Worm (Caenorhabditis elegans) whole organism, L4 larva: ENCODE data around the gene deg-3.

Experiments used
- F49E8.2 ChIP-seq: sonication (generic microtip); optimal IDR thresholded peaks from 2 replicates; lab custom pipeline; 2016; ENCODE audit warnings: missing compliant biosample characterization, mild to moderate bottlenecking, missing genetic modification characterization, borderline replicate concordance
- Y105C5A.15 ChIP-seq: fragments of 200-800 bp; sonication (Bioruptor generic); IDR thresholded peaks from 2 replicates; pipeline ENCODE4 v1.3.6; 2022; ENCODE audit warnings: missing genetic modification characterization, missing compliant biosample characterization
- Y48G9A.11 ChIP-seq: fragments of 200-800 bp; sonication (Bioruptor generic); IDR thresholded peaks from 2 replicates; pipeline ENCODE4 v1.3.6; 2022; ENCODE audit warnings: missing genetic modification reagents, missing genetic modification characterization, missing compliant biosample characterization
- Y75B8A.6 ChIP-seq: fragments of 200-800 bp; sonication (Bioruptor generic); IDR thresholded peaks from 2 replicates; pipeline ENCODE4 v1.3.6; 2022; ENCODE audit warnings: missing genetic modification reagents, missing genetic modification characterization, missing compliant biosample characterization
- aha-1 ChIP-seq: fragments of 150-350 bp; peaks from one replicate; lab custom pipeline; 2014; ENCODE audit warnings: missing biosample characterization, missing genetic modification characterization
- attf-4 ChIP-seq: sonication (generic microtip); optimal IDR thresholded peaks from 3 replicates; lab custom pipeline; 2017; ENCODE audit warnings: missing biosample characterization, missing genetic modification characterization
- cey-2 ChIP-seq: sonication (generic microtip); optimal IDR thresholded peaks from 3 replicates; lab custom pipeline; 2017; ENCODE audit warnings: missing genetic modification characterization, mild to moderate bottlenecking, missing compliant biosample characterization, antibody characterized with exemption, borderline replicate concordance; ENCODE audit not compliant: insufficient read depth
- dmd-6 ChIP-seq: fragments of 200-800 bp; sonication (Bioruptor generic); IDR thresholded peaks from 2 replicates; pipeline ENCODE4 v1.3.6; 2022; ENCODE audit warnings: missing genetic modification reagents, missing genetic modification characterization, missing compliant biosample characterization
- dmd-9 ChIP-seq: fragments of 200-800 bp; sonication (Bioruptor generic); IDR thresholded peaks from 2 replicates; pipeline ENCODE4 v1.3.6; 2022; ENCODE audit warnings: missing genetic modification reagents, missing genetic modification characterization, missing compliant biosample characterization
- egl-27 ChIP-seq: sonication (generic microtip); optimal IDR thresholded peaks from 3 replicates; lab custom pipeline; 2017; ENCODE audit warnings: missing biosample characterization, missing genetic modification reagents, missing genetic modification characterization
- egl-43 ChIP-seq: fragments of 200-800 bp; sonication (Bioruptor generic); IDR thresholded peaks from 2 replicates; pipeline ENCODE4 v1.3.6; 2022; ENCODE audit warnings: missing genetic modification reagents, missing genetic modification characterization, missing compliant biosample characterization
- fkh-10 ChIP-seq: fragments of 150-350 bp; optimal IDR thresholded peaks from 2 replicates; lab custom pipeline; 2014; ENCODE audit warnings: missing biosample characterization, missing genetic modification reagents, missing genetic modification characterization
- hif-1 ChIP-seq, 2 experiments: sonication (generic microtip); optimal IDR thresholded peaks; 2 replicates each; lab custom pipeline; 2016 to 2017; ENCODE audit warnings: missing compliant biosample characterization in 2 of 2, missing genetic modification characterization in 2 of 2, missing genetic modification reagents in 2 of 2, missing genotype in 2 of 2, mild to moderate bottlenecking in 1 of 2
- hlh-11 ChIP-seq: fragments of 200-800 bp; sonication (Bioruptor generic); optimal IDR thresholded peaks from 2 replicates; lab custom pipeline; 2018; ENCODE audit warnings: mild to moderate bottlenecking, missing genetic modification characterization, missing compliant biosample characterization
- jun-1 ChIP-seq: fragments of 150-350 bp; optimal IDR thresholded peaks from 2 replicates; lab custom pipeline; 2014; ENCODE audit warnings: missing biosample characterization, missing genetic modification reagents, missing genetic modification characterization
- lin-1 ChIP-seq: fragments of 200-800 bp; sonication (Bioruptor generic); IDR thresholded peaks from 2 replicates; pipeline ENCODE4 v1.3.6; 2022; ENCODE audit warnings: missing genetic modification reagents, missing genetic modification characterization, missing compliant biosample characterization
- lin-29 ChIP-seq: fragments of 200-800 bp; sonication (Bioruptor generic); IDR thresholded peaks from 2 replicates; pipeline ENCODE4 v1.3.6; 2022; ENCODE audit warnings: missing genetic modification reagents, missing genetic modification characterization, missing compliant biosample characterization
- lsy-2 ChIP-seq, 2 experiments: fragments of 150-350 bp in 1 of 2; sonication (generic microtip) in 1 of 2; optimal IDR thresholded peaks; 2 replicates each; lab custom pipeline; 2014 to 2017; ENCODE audit warnings: missing biosample characterization in 2 of 2, missing genetic modification characterization in 2 of 2
- madf-5 ChIP-seq, 2 experiments: fragments of 200-800 bp; sonication (Bioruptor generic); IDR thresholded peaks; 2 replicates each; pipeline ENCODE4 v1.3.6; 2022; ENCODE audit warnings: missing compliant biosample characterization in 2 of 2, missing genetic modification characterization in 2 of 2
- madf-9 ChIP-seq: fragments of 200-800 bp; sonication (Bioruptor generic); conservative IDR thresholded peaks from 2 replicates; pipeline ENCODE4 v1.3.6; 2022; ENCODE audit warnings: missing genetic modification reagents, missing genetic modification characterization, missing compliant biosample characterization
- mxl-2 ChIP-seq: fragments of 200-800 bp; sonication (Bioruptor generic); conservative IDR thresholded peaks from 2 replicates; pipeline ENCODE4 v1.3.6; 2022; ENCODE audit warnings: missing genetic modification reagents, missing genetic modification characterization, missing compliant biosample characterization
- set-16 ChIP-seq: fragments of 200-800 bp; sonication (Bioruptor generic); IDR thresholded peaks from 2 replicates; pipeline ENCODE4 v1.3.6; 2022; ENCODE audit warnings: missing genetic modification reagents, missing genetic modification characterization, missing compliant biosample characterization
- snpc-1.2 ChIP-seq: fragments of 200-800 bp; sonication (Bioruptor generic); IDR thresholded peaks from 2 replicates; pipeline ENCODE4 v1.3.6; 2022; ENCODE audit warnings: missing genetic modification reagents, missing genetic modification characterization, missing compliant biosample characterization
- tag-97 ChIP-seq: fragments of 200-800 bp; sonication (Bioruptor generic); IDR thresholded peaks from 2 replicates; pipeline ENCODE4 v1.3.6; 2022; ENCODE audit warnings: missing genetic modification characterization, missing compliant biosample characterization
- tra-1 ChIP-seq: fragments of 200-800 bp; sonication (Bioruptor generic); IDR thresholded peaks from 2 replicates; pipeline ENCODE4 v1.3.6; 2022; ENCODE audit warnings: missing genetic modification reagents, missing genetic modification characterization, missing compliant biosample characterization
- unc-130 ChIP-seq: sonication (generic microtip); optimal IDR thresholded peaks from 2 replicates; lab custom pipeline; 2016; ENCODE audit warnings: missing genetic modification reagents, missing genetic modification characterization, missing compliant biosample characterization
- zfp-3 ChIP-seq: fragments of 200-800 bp; sonication (Bioruptor generic); conservative IDR thresholded peaks from 2 replicates; pipeline ENCODE4 v1.3.6; 2022; ENCODE audit warnings: missing genetic modification reagents, missing genetic modification characterization, missing compliant biosample characterization
- zip-11 ChIP-seq: fragments of 200-800 bp; sonication (Bioruptor generic); IDR thresholded peaks from 2 replicates; pipeline ENCODE4 v1.3.6; 2022; ENCODE audit warnings: missing genetic modification characterization, missing compliant biosample characterization
- ztf-11 ChIP-seq: fragments of 150-350 bp; optimal IDR thresholded peaks from 2 replicates; lab custom pipeline; 2014; ENCODE audit warnings: missing biosample characterization, missing genetic modification characterization

Gene deg-3

DNA sequence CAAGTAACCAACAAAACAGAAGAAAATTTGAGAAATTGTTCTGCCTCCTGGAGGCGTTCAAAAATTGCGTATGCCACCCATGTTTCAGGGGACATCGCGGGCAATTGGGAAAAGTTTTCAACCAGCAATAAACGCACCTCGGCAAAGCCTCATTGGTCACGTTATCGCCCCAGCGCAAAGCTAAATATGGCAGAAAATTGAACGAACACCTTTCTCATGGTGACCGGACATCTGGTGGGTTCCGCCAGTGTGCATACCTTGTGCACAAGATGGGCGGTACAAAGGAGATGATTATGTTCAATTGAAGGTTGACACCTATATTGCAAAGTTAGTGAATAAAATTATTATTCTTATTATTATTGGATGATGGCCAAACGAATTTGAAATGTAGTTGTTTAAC lies 23.9 kb downstream of the deg-3 start:
- TF ChIP-seq Y48G9A.11 (GFP tag; lab: Robert Waterston, UW), result 0 out of 2 replicates have a peak, but pooled peaks have one; percentile 36

DNA sequence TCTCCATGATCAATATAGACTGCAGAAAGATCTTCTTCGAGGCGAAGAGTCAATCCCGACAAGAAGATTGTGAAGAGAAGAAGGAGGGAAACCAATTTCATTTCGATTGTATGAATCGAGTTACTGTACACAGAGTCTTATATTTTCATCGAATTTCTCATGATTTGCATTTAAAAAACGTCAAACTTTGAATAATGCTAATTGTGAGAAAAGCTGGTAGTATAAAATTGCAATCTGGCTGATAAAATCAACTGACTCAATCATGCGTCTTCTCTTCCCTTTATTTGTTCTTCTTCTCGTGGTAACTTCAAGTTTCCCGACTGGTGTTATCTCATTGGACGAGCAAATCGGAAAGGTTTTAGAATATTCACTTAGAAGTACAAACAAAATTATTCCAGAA lies 24.6 kb downstream of the deg-3 start, which contains the start of the genes K03B8.11 and K03B8.14:
Gene K03B8.11, minus strand, starts transcription at position 101 of the 400 bp plus-strand sequence.
Gene K03B8.14, plus strand, starts transcription at position 110 of the 400 bp plus-strand sequence.
- TF ChIP-seq aha-1 (tag; lab: Kevin White, UChicago) (peak; percentile 31), tra-1 (GFP tag; lab: Robert Waterston, UW) (no peak)

DNA sequence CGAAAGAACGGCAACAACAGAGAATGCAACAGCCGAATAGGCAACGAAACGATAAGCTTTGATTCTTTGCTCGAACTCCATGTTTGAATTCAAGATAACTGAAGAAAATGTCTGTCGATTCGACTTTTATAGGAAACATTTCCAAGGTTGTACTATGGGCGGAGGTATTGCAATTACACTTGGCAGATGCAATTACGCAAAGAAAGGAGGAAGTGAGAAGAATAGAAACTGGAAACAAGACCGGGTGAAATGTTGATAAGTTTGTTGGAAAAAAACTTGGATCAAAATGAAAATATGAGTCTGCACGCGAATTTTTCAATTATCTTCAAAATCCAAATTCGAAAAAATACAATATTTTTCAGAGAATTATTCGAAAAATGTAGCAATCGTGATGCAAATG lies 25.2 kb downstream of the deg-3 start, which contains the start of gene col-155:
Gene col-155, minus strand, starts transcription at position 101 of the 400 bp plus-strand sequence.
- no peak for TF ChIP-seq unc-130 (GFP tag; lab: Kevin White, UChicago)
- TF ChIP-seq zfp-3 (GFP tag; lab: Robert Waterston, UW), result no peak
- no peak for TF ChIP-seq attf-4
- no peak for TF ChIP-seq cey-2 (tag; lab: Kevin White, UChicago)
- no peak for TF ChIP-seq dmd-6 (GFP tag; lab: Robert Waterston, UW)
- no peak for TF ChIP-seq snpc-1.2
- no peak for TF ChIP-seq hlh-11 (tag; lab: Kevin White, UChicago)
- TF ChIP-seq Y75B8A.6 (GFP tag; lab: Robert Waterston, UW), result no peak
- TF ChIP-seq fkh-10 (GFP tag; lab: Kevin White, UChicago), result no peak

DNA sequence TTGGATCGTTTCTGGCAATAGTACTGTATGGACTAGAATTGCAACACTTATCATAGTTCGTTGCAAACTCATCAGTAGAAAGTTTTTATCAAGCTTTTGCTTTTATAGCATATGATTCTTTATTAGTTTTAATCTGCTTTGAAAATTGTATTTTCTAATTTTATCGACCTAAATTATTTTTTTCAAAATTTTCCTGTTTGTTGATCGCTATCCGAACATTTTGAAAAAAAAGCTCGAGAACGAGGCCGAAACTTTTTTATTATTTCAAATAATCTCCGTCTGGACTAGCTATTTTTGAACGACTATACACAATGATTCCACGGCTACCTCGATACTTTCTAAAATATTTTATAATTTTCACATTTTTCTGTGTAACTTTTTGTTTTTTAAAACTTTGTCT lies 28.5 kb downstream of the deg-3 start, which contains the start of gene F55C10.4:
Gene F55C10.4, plus strand, starts transcription at position 301 of the 400 bp plus-strand sequence.
- TF ChIP-seq egl-43 (GFP tag; lab: Robert Waterston, UW), result no peak
- no peak for TF ChIP-seq Y105C5A.15 (GFP tag; lab: Robert Waterston, UW)
- no peak for TF ChIP-seq fkh-10 (GFP tag; lab: Kevin White, UChicago)
- TF ChIP-seq jun-1 (tag; lab: Kevin White, UChicago), result no peak
- no peak for TF ChIP-seq hif-1 (tag; optimal IDR thresholded peaks at IDR 0.05; lab: Kevin White, UChicago)
- TF ChIP-seq lin-1, result no peak
- no peak for TF ChIP-seq ztf-11 (tag; lab: Kevin White, UChicago)
- TF ChIP-seq mxl-2 (GFP tag; lab: Robert Waterston, UW), result no peak
- no peak for TF ChIP-seq attf-4
- TF ChIP-seq dmd-9 (GFP tag; lab: Robert Waterston, UW), result no peak
- TF ChIP-seq, all 104 proteins: peak for 0

DNA sequence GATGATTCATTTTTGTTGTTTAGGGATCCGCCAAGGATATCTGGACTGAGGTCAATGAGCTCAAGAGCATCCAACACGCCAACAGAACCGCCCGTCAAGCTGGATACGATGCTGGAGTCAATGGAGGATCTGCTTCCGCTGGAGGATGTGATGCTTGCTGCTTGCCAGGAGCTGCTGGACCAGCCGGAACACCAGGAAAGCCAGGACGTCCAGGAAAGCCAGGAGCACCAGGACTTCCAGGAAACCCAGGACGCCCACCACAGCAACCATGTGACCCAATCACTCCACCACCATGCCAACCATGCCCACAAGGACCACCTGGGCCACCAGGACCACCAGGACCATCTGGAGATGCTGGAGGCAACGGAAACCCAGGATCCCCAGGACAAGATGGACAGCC lies 29.4 kb downstream of the deg-3 start:
- TF ChIP-seq set-16 (GFP tag; lab: Robert Waterston, UW), result peak; percentile 79

DNA sequence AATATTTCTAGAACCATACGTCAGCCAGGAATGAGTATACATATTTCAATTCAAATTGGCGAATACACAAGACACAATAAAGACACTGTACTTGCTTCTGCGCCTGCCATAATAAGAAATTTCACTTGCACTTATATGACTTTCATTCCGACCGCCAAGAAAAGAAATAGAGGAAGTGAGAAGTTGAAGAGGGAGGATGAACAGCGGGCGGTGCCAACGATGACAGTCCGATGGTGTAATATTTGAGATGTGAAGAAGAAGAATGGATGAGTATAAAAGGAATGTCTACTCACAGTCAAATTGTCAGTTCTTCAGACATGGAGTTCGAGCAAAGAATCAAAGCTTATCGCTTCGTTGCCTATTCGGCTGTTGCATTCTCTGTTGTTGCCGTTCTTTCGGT lies 29.9 kb downstream of the deg-3 start, which contains the start of gene col-154:
Gene col-154, plus strand, starts transcription at position 301 of the 400 bp plus-strand sequence.
- no peak for TF ChIP-seq madf-5 (GFP tag; IDR thresholded peaks at IDR 0.05; lab: Robert Waterston, UW)
- TF ChIP-seq egl-27 (tag; lab: Kevin White, UChicago), result no peak
- TF ChIP-seq tag-97 (GFP tag; lab: Robert Waterston, UW), result no peak
- TF ChIP-seq lin-29 (GFP tag; lab: Robert Waterston, UW), result no peak
- TF ChIP-seq zip-11 (GFP tag; lab: Robert Waterston, UW), result no peak
- TF ChIP-seq madf-9, result no peak
- TF ChIP-seq F49E8.2 (tag; lab: Kevin White, UChicago), result no peak
- no peak for TF ChIP-seq lsy-2 (tag; optimal IDR thresholded peaks at IDR 0.05; lab: Kevin White, UChicago)
- TF ChIP-seq, all 104 proteins: peak for 0
